Fruit fly (Drosophila melanogaster): ENCODE data around the gene AdipoR.

The AdipoR gene

DNA sequence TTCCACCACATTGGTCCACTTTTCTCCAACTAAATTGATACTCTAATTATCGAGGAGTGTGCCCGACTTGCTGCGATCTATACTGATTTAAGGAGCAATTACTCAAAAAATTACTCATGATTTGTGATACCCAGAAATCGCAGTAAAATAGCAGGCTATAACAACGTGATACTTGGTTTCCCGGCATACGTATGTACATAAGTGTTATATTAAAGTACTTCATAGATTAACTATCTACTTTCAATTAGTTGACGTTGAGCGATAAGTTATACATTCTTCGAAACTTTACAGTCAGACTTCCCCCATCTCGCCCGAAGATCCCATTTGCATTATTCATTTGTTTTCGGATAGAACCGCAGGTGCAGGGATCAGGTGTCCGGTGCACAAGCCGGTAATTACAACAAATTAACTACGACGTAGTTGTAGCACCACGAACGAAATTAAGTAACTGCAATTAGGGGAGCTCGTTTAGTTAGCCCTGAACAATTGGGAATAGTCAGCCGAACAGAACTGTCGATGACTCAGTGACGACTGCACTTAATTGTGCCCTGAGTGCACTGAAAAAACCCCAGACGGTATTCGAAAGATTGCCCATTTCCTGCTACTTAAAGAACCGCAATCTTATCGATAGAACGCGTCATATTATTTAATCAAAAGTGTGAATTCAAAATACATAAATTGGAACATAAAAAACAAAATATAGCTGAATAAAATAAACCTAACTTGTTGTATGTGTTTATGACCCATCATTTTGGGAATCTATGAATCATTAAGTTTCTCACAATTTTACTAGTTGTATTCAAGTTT, 21.9 kb downstream of the AdipoR start (continued):
- no peak for TF ChIP-seq Nf-YB (GFP tag; optimal IDR thresholded peaks at IDR 0.05)
- no peak for TF ChIP-seq Opbp (GFP tag; IDR thresholded peaks at IDR 0.05; ENCODE audit: partially characterized antibody)
- 0 out of 3 replicates have a peak, but pooled peaks have one; percentile 7 for TF ChIP-seq CG34422 (GFP tag; IDR thresholded peaks at IDR 0.05)
- TF ChIP-seq Chrac-16 (GFP tag; optimal IDR thresholded peaks at IDR 0.05), result no peak
- TF ChIP-seq zen (tag; optimal IDR thresholded peaks at IDR 0.05), result no peak
- TF ChIP-seq Optix (GFP tag; IDR thresholded peaks at IDR 0.05), result no peak
- no peak for TF ChIP-seq CG14050 (GFP tag; IDR thresholded peaks at IDR 0.05)
- TF ChIP-seq twi (tag; optimal IDR thresholded peaks at IDR 0.05), result no peak
- no peak for TF ChIP-seq Xbp1 (GFP tag; optimal IDR thresholded peaks at IDR 0.05)
- TF ChIP-seq Dref (GFP tag; IDR thresholded peaks at IDR 0.05), result no peak
- TF ChIP-seq CG13894 (tag; optimal IDR thresholded peaks at IDR 0.05), result no peak
- peak; percentile 92 for TF ChIP-seq exex (tag; optimal IDR thresholded peaks at IDR 0.05)
- TF ChIP-seq Six4 (GFP tag; optimal IDR thresholded peaks at IDR 0.05), result no peak
- TF ChIP-seq D19B (GFP tag; optimal IDR thresholded peaks at IDR 0.05), result no peak
- TF ChIP-seq bowl (GFP tag; IDR thresholded peaks at IDR 0.05), result no peak
- no peak for TF ChIP-seq NC2β (GFP tag; optimal IDR thresholded peaks at IDR 0.05)
- no peak for TF ChIP-seq dmrt11E (tag; optimal IDR thresholded peaks at IDR 0.05)
- no peak for TF ChIP-seq hb (GFP tag; IDR thresholded peaks at IDR 0.05; ENCODE audit: partially characterized antibody)
- TF ChIP-seq CG9609 (GFP tag; optimal IDR thresholded peaks at IDR 0.05), result no peak
- TF ChIP-seq CG17361 (GFP tag; IDR thresholded peaks at IDR 0.05), result peak; percentile 60; the same call in 1 of the 3 replicates
- TF ChIP-seq Atf6 (GFP tag; IDR thresholded peaks at IDR 0.05), result no peak
- no peak for TF ChIP-seq CG3281 (GFP tag; optimal IDR thresholded peaks at IDR 0.05)
- no peak for TF ChIP-seq CG1529 (GFP tag; optimal IDR thresholded peaks at IDR 0.05)
- TF ChIP-seq HmgD (GFP tag; optimal IDR thresholded peaks at IDR 0.05), result no peak
- TF ChIP-seq ro (GFP tag; IDR thresholded peaks at IDR 0.05), result no peak
- no peak for TF ChIP-seq Spps (tag; optimal IDR thresholded peaks at IDR 0.05)
- TF ChIP-seq emc (GFP tag; optimal IDR thresholded peaks at IDR 0.05), result no peak
- TF ChIP-seq CG12071 (GFP tag; optimal IDR thresholded peaks at IDR 0.05), result no peak
- TF ChIP-seq Drgx (GFP tag; IDR thresholded peaks at IDR 0.05), result no peak
- no peak for TF ChIP-seq CG14441 (GFP tag; IDR thresholded peaks at IDR 0.05)
- no peak for TF ChIP-seq CG15011 (GFP tag; optimal IDR thresholded peaks at IDR 0.05)
- TF ChIP-seq CG6791 (GFP tag; IDR thresholded peaks at IDR 0.05; ENCODE audit: partially characterized antibody), result no peak
- TF ChIP-seq CG12942 (GFP tag; optimal IDR thresholded peaks at IDR 0.05), result no peak
- peak; percentile 27 for TF ChIP-seq CoRest (tag; optimal IDR thresholded peaks at IDR 0.05)
- no peak for TF ChIP-seq slp2 (GFP tag; optimal IDR thresholded peaks at IDR 0.05)
- no peak for TF ChIP-seq CG5953 (GFP tag; IDR thresholded peaks at IDR 0.05)
- TF ChIP-seq Hr3 (GFP tag; optimal IDR thresholded peaks at IDR 0.05), result no peak
- TF ChIP-seq stc (GFP tag; IDR thresholded peaks at IDR 0.05), result no peak
- TF ChIP-seq CG7987 (GFP tag; optimal IDR thresholded peaks at IDR 0.05), result peak; percentile 45
- TF ChIP-seq Dip3 (GFP tag; optimal IDR thresholded peaks at IDR 0.05), result no peak
- TF ChIP-seq CG10979 (tag; optimal IDR thresholded peaks at IDR 0.05), result no peak
- 0 out of 2 replicates have a peak, but pooled peaks have one; percentile 22 for TF ChIP-seq CG11696 (GFP tag; IDR thresholded peaks at IDR 0.05)
- TF ChIP-seq E2f2 (GFP tag; IDR thresholded peaks at IDR 0.05), result no peak
- TF ChIP-seq crol (GFP tag; IDR thresholded peaks at IDR 0.05), result no peak
- TF ChIP-seq HLHmδ (GFP tag; optimal IDR thresholded peaks at IDR 0.05), result no peak
- no peak for TF ChIP-seq ftz-f1 (GFP tag; optimal IDR thresholded peaks at IDR 0.05)
- peak in 1 of 2 experiments; percentile 4 for TF ChIP-seq Pdp1 (GFP tag; optimal IDR thresholded peaks at IDR 0.05)
- no peak for TF ChIP-seq psq (GFP tag; optimal IDR thresholded peaks at IDR 0.05)
- no peak for TF ChIP-seq CG14667 (GFP tag; IDR thresholded peaks at IDR 0.05)
- TF ChIP-seq ase (GFP tag; IDR thresholded peaks at IDR 0.05), result no peak
- no peak for TF ChIP-seq ranshi (GFP tag; IDR thresholded peaks at IDR 0.05)
